Fruit fly (Drosophila melanogaster) whole organism, embryonic: Measurements from ENCODE around the gene Mlp84B.

ENCODE experiments used
- Aef1 ChIP-seq: fragments of 200-800 bp; sonication (Bioruptor generic); IDR thresholded peaks from 3 replicates; pipeline ENCODE4 v1.3.6; 2022; ENCODE audit warnings: missing biosample characterization, missing genetic modification characterization
- BEAF-32 ChIP-seq: fragments of 200-800 bp; sonication (Bioruptor generic); optimal IDR thresholded peaks from 3 replicates; lab custom pipeline; 2017; ENCODE audit warnings: missing biosample characterization, missing genetic modification characterization, mild to moderate bottlenecking, moderate library complexity, missing genetic modification reagents
- CG10543 ChIP-seq: fragments of 200-800 bp; sonication (Bioruptor generic); optimal IDR thresholded peaks from 3 replicates; lab custom pipeline; 2017; ENCODE audit warnings: missing biosample characterization, mild to moderate bottlenecking, missing genetic modification characterization, moderate library complexity
- CG10959 ChIP-seq: fragments of 200-800 bp; sonication (Bioruptor generic); IDR thresholded peaks from 2 replicates; pipeline ENCODE4 v1.3.6; 2022; ENCODE audit warnings: missing biosample characterization, missing genetic modification characterization
- CG12155 ChIP-seq: fragments of 200-800 bp; sonication (Bioruptor generic); optimal IDR thresholded peaks from 3 replicates; lab custom pipeline; 2016; ENCODE audit warnings: missing biosample characterization, missing genetic modification characterization
- CG12744 ChIP-seq: fragments of 200-800 bp; sonication (Bioruptor generic); optimal IDR thresholded peaks from 2 replicates; lab custom pipeline; 2016; ENCODE audit warnings: missing biosample characterization, missing genetic modification characterization
- CG14710 ChIP-seq: fragments of 200-800 bp; sonication (Bioruptor generic); optimal IDR thresholded peaks from 3 replicates; lab custom pipeline; 2019; ENCODE audit warnings: missing biosample characterization, mild to moderate bottlenecking, missing genetic modification characterization, moderate library complexity
- CG15073 ChIP-seq: fragments of 200-800 bp; sonication (Bioruptor generic); optimal IDR thresholded peaks from 2 replicates; lab custom pipeline; 2016; ENCODE audit warnings: missing biosample characterization, missing genetic modification characterization
- CG1832 ChIP-seq: fragments of 200-800 bp; sonication (Bioruptor generic); optimal IDR thresholded peaks from 2 replicates; lab custom pipeline; 2017; ENCODE audit warnings: missing biosample characterization, mild to moderate bottlenecking, missing genetic modification characterization, inconsistent platforms
- CG2120 ChIP-seq: fragments of 200-800 bp; sonication (Bioruptor generic); optimal IDR thresholded peaks from 3 replicates; lab custom pipeline; 2016; ENCODE audit warnings: missing biosample characterization, missing genetic modification characterization
- CG2678 ChIP-seq: fragments of 200-800 bp; sonication (Bioruptor generic); optimal IDR thresholded peaks from 3 replicates; lab custom pipeline; 2019; ENCODE audit warnings: missing biosample characterization, mild to moderate bottlenecking, missing genetic modification characterization, moderate library complexity
- CG2889 ChIP-seq: fragments of 200-800 bp; sonication (Bioruptor generic); IDR thresholded peaks from 3 replicates; pipeline ENCODE4 v1.3.6; 2022; ENCODE audit warnings: missing biosample characterization, missing genetic modification characterization
- CG30403 ChIP-seq: fragments of 200-800 bp; sonication (Bioruptor generic); optimal IDR thresholded peaks from 3 replicates; lab custom pipeline; 2016; ENCODE audit warnings: missing biosample characterization, missing genetic modification characterization
- CG3065 ChIP-seq: fragments of 200-800 bp; sonication (Bioruptor generic); optimal IDR thresholded peaks from 2 replicates; lab custom pipeline; 2016; ENCODE audit warnings: missing biosample characterization, missing genetic modification characterization
- CG3847 ChIP-seq: fragments of 200-800 bp; sonication (Bioruptor generic); IDR thresholded peaks from 2 replicates; pipeline ENCODE4 v1.3.6; 2022; ENCODE audit warnings: missing biosample characterization, missing genetic modification characterization
- CG5245 ChIP-seq: fragments of 200-800 bp; sonication (Bioruptor generic); optimal IDR thresholded peaks from 3 replicates; lab custom pipeline; 2016; ENCODE audit warnings: missing biosample characterization, missing genetic modification characterization
- CG7372 ChIP-seq: fragments of 200-800 bp; sonication (Bioruptor generic); IDR thresholded peaks from 2 replicates; pipeline ENCODE4 v1.3.6; 2022; ENCODE audit warnings: missing biosample characterization, missing genetic modification characterization
- D19B ChIP-seq: fragments of 200-800 bp; sonication (Bioruptor generic); optimal IDR thresholded peaks from 2 replicates; lab custom pipeline; 2017; ENCODE audit warnings: missing biosample characterization, mild to moderate bottlenecking, missing genetic modification characterization
- Dfd ChIP-seq, 2 experiments: fragments of >200 bp; optimal IDR thresholded peaks; 2 replicates each; lab custom pipeline; 2017; ENCODE audit warnings: missing biosample characterization in 2 of 2, missing genetic modification characterization in 2 of 2
- Dip3 ChIP-seq: fragments of 200-800 bp; sonication (Bioruptor generic); optimal IDR thresholded peaks from 3 replicates; lab custom pipeline; 2016; ENCODE audit warnings: missing biosample characterization, missing genetic modification characterization
- HLH4C ChIP-seq: fragments of 200-800 bp; sonication (Bioruptor generic); IDR thresholded peaks from 3 replicates; pipeline ENCODE4 v1.3.6; 2022; ENCODE audit warnings: missing biosample characterization, missing genetic modification characterization; ENCODE audit not compliant: partially characterized antibody
- Jarid2 ChIP-seq: fragments of 200-800 bp; sonication (Bioruptor generic); optimal IDR thresholded peaks from 3 replicates; lab custom pipeline; 2017; ENCODE audit warnings: mild to moderate bottlenecking, missing biosample characterization, missing genetic modification reagents, missing genetic modification characterization
- Nf-YB ChIP-seq: fragments of 200-800 bp; sonication (Bioruptor generic); optimal IDR thresholded peaks from 3 replicates; lab custom pipeline; 2019; ENCODE audit warnings: missing biosample characterization, mild to moderate bottlenecking, missing genetic modification characterization, moderate library complexity
- NfI ChIP-seq: fragments of 200-800 bp; sonication (Bioruptor generic); optimal IDR thresholded peaks from 3 replicates; lab custom pipeline; 2018; ENCODE audit warnings: missing biosample characterization, mild to moderate bottlenecking, missing genetic modification characterization, moderate library complexity
- Six4 ChIP-seq: fragments of 200-800 bp; sonication (Bioruptor generic); optimal IDR thresholded peaks from 2 replicates; lab custom pipeline; 2016; ENCODE audit warnings: missing biosample characterization, missing genetic modification characterization
- Sry-δ ChIP-seq: fragments of 200-800 bp; sonication (Bioruptor generic); optimal IDR thresholded peaks from 2 replicates; lab custom pipeline; 2016; ENCODE audit warnings: missing biosample characterization, missing genetic modification characterization
- YL-1 ChIP-seq: fragments of 200-800 bp; sonication (Bioruptor generic); optimal IDR thresholded peaks from 3 replicates; lab custom pipeline; 2017; ENCODE audit warnings: missing biosample characterization, mild to moderate bottlenecking, missing genetic modification characterization
- cad ChIP-seq: fragments of >200 bp; optimal IDR thresholded peaks from 2 replicates; lab custom pipeline; 2017; ENCODE audit warnings: missing biosample characterization, missing genetic modification characterization
- dan ChIP-seq: fragments of 200-800 bp; sonication (Bioruptor generic); IDR thresholded peaks from 2 replicates; pipeline ENCODE4 v1.3.6; 2022; ENCODE audit warnings: missing biosample characterization, missing genetic modification characterization
- dimm ChIP-seq: fragments of 200-800 bp; sonication (Bioruptor generic); IDR thresholded peaks from 2 replicates; pipeline ENCODE4 v1.3.6; 2022; ENCODE audit warnings: missing biosample characterization, missing genetic modification characterization
- fd64A ChIP-seq: fragments of 200-800 bp; sonication (Bioruptor generic); optimal IDR thresholded peaks from 3 replicates; lab custom pipeline; 2018; ENCODE audit warnings: missing biosample characterization, mild to moderate bottlenecking, missing genetic modification characterization
- fu2 ChIP-seq: fragments of 200-800 bp; sonication (Bioruptor generic); optimal IDR thresholded peaks from 2 replicates; lab custom pipeline; 2016; ENCODE audit warnings: missing biosample characterization, missing genetic modification characterization
- hth ChIP-seq: fragments of >200 bp; optimal IDR thresholded peaks from 2 replicates; lab custom pipeline; 2017; ENCODE audit warnings: inconsistent platforms
- ind ChIP-seq: fragments of 200-800 bp; sonication (Bioruptor generic); optimal IDR thresholded peaks from 3 replicates; lab custom pipeline; 2016; ENCODE audit warnings: missing biosample characterization, missing genetic modification characterization
- knrl ChIP-seq: fragments of 200-800 bp; sonication (Bioruptor generic); IDR thresholded peaks from 3 replicates; pipeline ENCODE4 v1.3.6; 2022; ENCODE audit warnings: missing biosample characterization, missing genetic modification characterization; ENCODE audit not compliant: partially characterized antibody
- mirr ChIP-seq: fragments of 200-800 bp; sonication (Bioruptor generic); optimal IDR thresholded peaks from 3 replicates; lab custom pipeline; 2018; ENCODE audit warnings: missing biosample characterization, mild to moderate bottlenecking, missing genetic modification characterization
- onecut ChIP-seq: fragments of 200-800 bp; sonication (Bioruptor generic); IDR thresholded peaks from 2 replicates; pipeline ENCODE4 v1.3.6; 2022; ENCODE audit warnings: missing biosample characterization, missing genetic modification characterization
- otp ChIP-seq: fragments of 200-800 bp; sonication (Bioruptor generic); IDR thresholded peaks from 3 replicates; pipeline ENCODE4, ENCODE4 v1.3.6; 2022; ENCODE audit warnings: missing biosample characterization, missing genetic modification characterization
- p53 ChIP-seq: fragments of 200-800 bp; sonication (Bioruptor generic); optimal IDR thresholded peaks from 2 replicates; lab custom pipeline; 2016; ENCODE audit warnings: missing biosample characterization, missing genetic modification characterization
- pan ChIP-seq, 4 experiments: fragments of >200 bp in 3 of 4; fragments of 200-800 bp in 1 of 4; sonication (Bioruptor generic) in 1 of 4; optimal IDR thresholded peaks in 3 of 4; IDR thresholded peaks in 1 of 4; 2 replicates each; pipeline versions ENCODE4 v1.3.6 to Lab custom; 2017 to 2022; ENCODE audit warnings: missing biosample characterization in 2 of 4, missing genetic modification characterization in 2 of 4, mixed read lengths in 1 of 4
- pita ChIP-seq: fragments of 200-800 bp; sonication (Bioruptor generic); optimal IDR thresholded peaks from 2 replicates; lab custom pipeline; 2017; ENCODE audit warnings: missing biosample characterization, mild to moderate bottlenecking, missing genetic modification characterization
- ro ChIP-seq: fragments of 200-800 bp; sonication (Bioruptor generic); IDR thresholded peaks from 2 replicates; pipeline ENCODE4 v1.3.6; 2022; ENCODE audit warnings: missing biosample characterization, missing genetic modification characterization
- scrt ChIP-seq: fragments of 200-800 bp; sonication (Bioruptor generic); optimal IDR thresholded peaks from 2 replicates; lab custom pipeline; 2018; ENCODE audit warnings: missing biosample characterization, mild to moderate bottlenecking, missing genetic modification characterization, moderate library complexity
- sens ChIP-seq: fragments of 200-800 bp; sonication (Bioruptor generic); peaks from one replicate; lab custom pipeline; 2016; ENCODE audit warnings: missing biosample characterization, missing genetic modification characterization
- sima ChIP-seq: fragments of 200-800 bp; sonication (Bioruptor generic); optimal IDR thresholded peaks from 2 replicates; lab custom pipeline; 2016; ENCODE audit warnings: missing biosample characterization, missing genetic modification characterization
- tap ChIP-seq: fragments of 200-800 bp; optimal IDR thresholded peaks from 3 replicates; lab custom pipeline; 2019; ENCODE audit warnings: missing biosample characterization, mild to moderate bottlenecking, missing genetic modification characterization, moderate library complexity
- tio ChIP-seq: fragments of 200-800 bp; sonication (Bioruptor generic); optimal IDR thresholded peaks from 2 replicates; lab custom pipeline; 2017; ENCODE audit warnings: missing biosample characterization, missing genetic modification characterization, inconsistent platforms
- tup ChIP-seq: fragments of 200-800 bp; sonication (Bioruptor generic); optimal IDR thresholded peaks from 2 replicates; lab custom pipeline; 2016; ENCODE audit warnings: missing biosample characterization, mild to moderate bottlenecking, missing genetic modification characterization, moderate library complexity
- wek ChIP-seq: fragments of 200-800 bp; sonication (Bioruptor generic); optimal IDR thresholded peaks from 3 replicates; lab custom pipeline; 2018; ENCODE audit warnings: missing biosample characterization, mild to moderate bottlenecking, missing genetic modification characterization, moderate library complexity
- zfh2 ChIP-seq: fragments of 200-800 bp; sonication (Bioruptor generic); optimal IDR thresholded peaks from 2 replicates; lab custom pipeline; 2016; ENCODE audit warnings: missing biosample characterization, missing genetic modification characterization

Gene Mlp84B

DNA sequence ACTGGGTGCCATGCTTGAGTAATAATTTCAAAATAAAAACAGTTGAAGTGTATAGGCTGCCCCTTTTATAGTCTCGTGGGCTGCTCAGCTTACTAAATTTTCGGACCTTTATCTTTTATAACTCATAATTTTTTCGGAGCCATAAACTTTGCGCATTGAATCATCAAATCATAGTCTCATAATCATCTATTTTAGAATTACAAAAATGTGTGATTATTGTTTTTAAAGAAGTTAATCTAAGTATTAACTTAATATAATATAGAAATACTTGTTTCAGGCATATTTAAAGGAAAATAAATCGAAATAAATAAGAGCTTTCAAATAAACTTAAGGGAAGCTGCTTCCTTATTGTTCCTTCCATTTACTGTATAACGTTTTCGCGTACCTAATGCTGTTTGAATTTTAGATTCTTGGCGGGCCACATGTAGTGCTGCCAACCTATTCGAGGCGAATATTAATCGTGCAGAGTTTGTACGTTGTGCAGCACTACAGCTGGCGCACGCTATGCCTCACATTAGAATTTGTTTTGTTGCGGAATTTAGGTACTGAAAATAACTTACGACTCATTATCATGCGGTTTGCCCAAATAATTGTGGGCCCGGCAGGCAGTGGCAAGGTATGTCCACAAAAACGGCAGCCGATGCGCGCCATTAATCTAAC, 26.8 kb upstream of the Mlp84B start, which contains the start of the genes CG14610 and CG2656 (continued):
- TF ChIP-seq pan (optimal IDR thresholded peaks at IDR 0.05; lab: Kevin White, UChicago) = no peak
- peak in 1 of 2 experiments; percentile 61 for TF ChIP-seq pan (GFP tag; optimal IDR thresholded peaks at IDR 0.05 in 1 of 2, IDR thresholded peaks at IDR 0.05 in 1 of 2)
- TF ChIP-seq zfh2 = peak; percentile 86
- no peak for TF ChIP-seq Nf-YB (GFP tag; lab: Kevin White, UChicago)
- no peak for TF ChIP-seq CG7372
- TF ChIP-seq Aef1 (GFP tag; lab: Robert Waterston, UW) = peak; percentile 38; the same call in 2 of the 3 replicates
- peak; percentile 78 for TF ChIP-seq Six4 (GFP tag; lab: Kevin White, UChicago)
- TF ChIP-seq pita (GFP tag; lab: Kevin White, UChicago) = no peak
- peak; percentile 86 for TF ChIP-seq CG12155
- TF ChIP-seq CG5245 (GFP tag; lab: Kevin White, UChicago) = peak; percentile 84
- TF ChIP-seq D19B (GFP tag; lab: Kevin White, UChicago) = no peak
- TF ChIP-seq hth (lab: Kevin White, UChicago) = no peak
- no peak for TF ChIP-seq CG1832 (GFP tag; lab: Kevin White, UChicago)
- TF ChIP-seq CG12744 (GFP tag; lab: Kevin White, UChicago) = peak; percentile 49
- peak; percentile 53 for TF ChIP-seq mirr (GFP tag; lab: Kevin White, UChicago)
- TF ChIP-seq ind = peak; percentile 89
- TF ChIP-seq Dfd (GFP tag; optimal IDR thresholded peaks at IDR 0.05; lab: Kevin White, UChicago) = no peak
- TF ChIP-seq BEAF-32 (GFP tag; lab: Kevin White, UChicago) = peak; percentile 67
- peak; percentile 94 for TF ChIP-seq CG3847 (GFP tag; lab: Robert Waterston, UW)
- TF ChIP-seq tup (GFP tag; lab: Kevin White, UChicago) = peak; percentile 84
- peak; percentile 53 for TF ChIP-seq CG3065
- TF ChIP-seq cad = no peak
- peak; percentile 70 for TF ChIP-seq Sry-δ (GFP tag; lab: Kevin White, UChicago)
- TF ChIP-seq CG15073 (GFP tag; lab: Kevin White, UChicago) = peak; percentile 30
- peak; percentile 30 for TF ChIP-seq tap (tag; lab: Kevin White, UChicago)
- peak; percentile 67 for TF ChIP-seq CG14710
- TF ChIP-seq ro (GFP tag; lab: Robert Waterston, UW) = no peak
- TF ChIP-seq tio (GFP tag; lab: Kevin White, UChicago) = no peak
- peak; percentile 81 for TF ChIP-seq fu2 (GFP tag; lab: Kevin White, UChicago)
- TF ChIP-seq wek (GFP tag; lab: Kevin White, UChicago) = peak; percentile 45
- TF ChIP-seq CG10959 (GFP tag; lab: Robert Waterston, UW) = peak; percentile 34; the same call in 1 of the 2 replicates
- TF ChIP-seq sens (GFP tag; lab: Kevin White, UChicago) = peak; percentile 96
- no peak for TF ChIP-seq dimm (GFP tag; lab: Robert Waterston, UW)
- TF ChIP-seq YL-1 = peak; percentile 80
- TF ChIP-seq HLH4C (GFP tag; lab: Robert Waterston, UW) = 0 out of 3 replicates have a peak, but pooled peaks have one; percentile 34
- no peak; the same call in 1 of the 2 replicates for TF ChIP-seq onecut (GFP tag; lab: Robert Waterston, UW)
- peak; percentile 80 for TF ChIP-seq p53 (GFP tag; lab: Kevin White, UChicago)
- no peak for TF ChIP-seq CG2678 (tag; lab: Kevin White, UChicago)
- no peak for TF ChIP-seq sima
- TF ChIP-seq CG10543 (GFP tag; lab: Kevin White, UChicago) = no peak
- peak; percentile 87 for TF ChIP-seq CG30403 (GFP tag; lab: Kevin White, UChicago)
- TF ChIP-seq NfI (GFP tag; lab: Kevin White, UChicago) = peak; percentile 80
- TF ChIP-seq otp (GFP tag; lab: Robert Waterston, UW) = 0 out of 3 replicates have a peak, but pooled peaks have one; percentile 34
- TF ChIP-seq scrt (GFP tag; lab: Kevin White, UChicago) = no peak
- no peak for TF ChIP-seq fd64A
- TF ChIP-seq knrl = peak; percentile 51; the same call in 2 of the 3 replicates
- TF ChIP-seq CG2889 (GFP tag; lab: Robert Waterston, UW) = no peak
- TF ChIP-seq Dip3 = peak; percentile 82
- TF ChIP-seq dan (GFP tag; lab: Robert Waterston, UW) = no peak
- TF ChIP-seq CG2120 (GFP tag; lab: Kevin White, UChicago) = peak; percentile 92
- TF ChIP-seq Jarid2 (GFP tag; lab: Kevin White, UChicago) = peak; percentile 19
